Fruit fly (Drosophila melanogaster): ENCODE data around the gene sn.

sn gene

dm6 chrX:7938482-7938804 lies 25.4 kb upstream of the sn start (continued):
- TF ChIP-seq CG15601 (tag; optimal IDR thresholded peaks at IDR 0.05) = peak; percentile 63
- no peak for TF ChIP-seq CG10979 (tag; optimal IDR thresholded peaks at IDR 0.05)
- TF ChIP-seq repo (GFP tag; optimal IDR thresholded peaks at IDR 0.05) = no peak
- TF ChIP-seq Lim3 (GFP tag; IDR thresholded peaks at IDR 0.05) = no peak
- no peak for TF ChIP-seq CG13624 (GFP tag; optimal IDR thresholded peaks at IDR 0.05)
- TF ChIP-seq CG6813 (GFP tag; optimal IDR thresholded peaks at IDR 0.05) = no peak
- TF ChIP-seq CG12299 (tag; optimal IDR thresholded peaks at IDR 0.05) = no peak
- TF ChIP-seq CG4617 (GFP tag; optimal IDR thresholded peaks at IDR 0.05; ENCODE audit: borderline replicate concordance) = no peak
- TF ChIP-seq crol (GFP tag; IDR thresholded peaks at IDR 0.05) = peak; percentile 87
- TF ChIP-seq trem (tag; optimal IDR thresholded peaks at IDR 0.05) = no peak
- no peak for TF ChIP-seq so (GFP tag; IDR thresholded peaks at IDR 0.05)
- no peak for TF ChIP-seq ato (GFP tag; IDR thresholded peaks at IDR 0.05; ENCODE audit: partially characterized antibody)
- TF ChIP-seq sisA (GFP tag; IDR thresholded peaks at IDR 0.05) = no peak
- TF ChIP-seq pfk (GFP tag; optimal IDR thresholded peaks at IDR 0.05) = no peak
- TF ChIP-seq sim (GFP tag; IDR thresholded peaks at IDR 0.05) = no peak
- no peak for TF ChIP-seq Gug (GFP tag; IDR thresholded peaks at IDR 0.05)
- no peak for TF ChIP-seq psq (GFP tag; optimal IDR thresholded peaks at IDR 0.05)
- TF ChIP-seq crp (GFP tag; optimal IDR thresholded peaks at IDR 0.05) = no peak
- no peak for TF ChIP-seq nom (GFP tag; optimal IDR thresholded peaks at IDR 0.05)
- no peak for TF ChIP-seq CG2875 (GFP tag; optimal IDR thresholded peaks at IDR 0.05)
- no peak for TF ChIP-seq gem (tag; optimal IDR thresholded peaks at IDR 0.05)
- no peak for TF ChIP-seq lab (GFP tag; optimal IDR thresholded peaks at IDR 0.05)
- peak; percentile 4; the same call in 1 of the 2 replicates for TF ChIP-seq CG32767 (GFP tag; IDR thresholded peaks at IDR 0.05)
- no peak; the same call in 2 of the 3 replicates for TF ChIP-seq zfh1 (GFP tag; IDR thresholded peaks at IDR 0.05)
- no peak; the same call in 2 of the 3 replicates for TF ChIP-seq jigr1 (GFP tag; IDR thresholded peaks at IDR 0.05)
- no peak for TF ChIP-seq mam (GFP tag; optimal IDR thresholded peaks at IDR 0.05)
- TF ChIP-seq hkb (optimal IDR thresholded peaks at IDR 0.05) = no peak
- TF ChIP-seq hkb (GFP tag; IDR thresholded peaks at IDR 0.05) = no peak
- TF ChIP-seq gsb (GFP tag; IDR thresholded peaks at IDR 0.05) = no peak
- TF ChIP-seq salm (tag; optimal IDR thresholded peaks at IDR 0.05) = no peak
- no peak for TF ChIP-seq br (optimal IDR thresholded peaks at IDR 0.05)
- TF ChIP-seq CG3995 (GFP tag; optimal IDR thresholded peaks at IDR 0.05) = no peak
- TF ChIP-seq lola (GFP tag; optimal IDR thresholded peaks at IDR 0.05) = no peak
- no peak for TF ChIP-seq gro (GFP tag; optimal IDR thresholded peaks at IDR 0.05)
- TF ChIP-seq CG11560 (tag; IDR thresholded peaks at IDR 0.05) = no peak
- TF ChIP-seq CG12744 (GFP tag; optimal IDR thresholded peaks at IDR 0.05) = no peak
- no peak for TF ChIP-seq ap (GFP tag; IDR thresholded peaks at IDR 0.05)
- no peak for TF ChIP-seq onecut (GFP tag; IDR thresholded peaks at IDR 0.05)
- TF ChIP-seq CG17186 (GFP tag; optimal IDR thresholded peaks at IDR 0.05) = no peak
- TF ChIP-seq Hr78 (GFP tag; optimal IDR thresholded peaks at IDR 0.05) = peak in 1 of 2 experiments; percentile 66
- TF ChIP-seq Asciz (GFP tag; optimal IDR thresholded peaks at IDR 0.05) = no peak
- TF ChIP-seq CG11723 (GFP tag; optimal IDR thresholded peaks at IDR 0.05) = no peak
- no peak for TF ChIP-seq CG1602 (GFP tag; optimal IDR thresholded peaks at IDR 0.05)
- no peak for TF ChIP-seq Doc2 (GFP tag; IDR thresholded peaks at IDR 0.05)
- no peak for TF ChIP-seq CG18476 (GFP tag; optimal IDR thresholded peaks at IDR 0.05)
- TF ChIP-seq Hmx (GFP tag; optimal IDR thresholded peaks at IDR 0.05) = no peak
- no peak for TF ChIP-seq gcm2 (GFP tag; optimal IDR thresholded peaks at IDR 0.05)
- no peak for TF ChIP-seq Nf-YC (tag; optimal IDR thresholded peaks at IDR 0.05)
- TF ChIP-seq ken (GFP tag; IDR thresholded peaks at IDR 0.05) = no peak
- TF ChIP-seq CG2199 (GFP tag; IDR thresholded peaks at IDR 0.05) = no peak
- TF ChIP-seq lilli (GFP tag; optimal IDR thresholded peaks at IDR 0.05) = no peak
- no peak for TF ChIP-seq BEAF-32 (GFP tag; optimal IDR thresholded peaks at IDR 0.05)
- TF ChIP-seq Side (GFP tag; optimal IDR thresholded peaks at IDR 0.05) = no peak

Measured in whole organism, embryonic.